Fruit fly (Drosophila melanogaster) whole organism, wandering third instar larva: ENCODE results near the gene CG13601.
A peak's percentile ranks its signal among the peaks of the same experiment; 100 is the strongest.

Source experiments
- br ChIP-seq: fragments of 200-800 bp; sonication (Bioruptor generic); optimal IDR thresholded peaks from 2 replicates; lab custom pipeline; 2016; ENCODE audit warnings: missing biosample characterization, missing genetic modification characterization
- sv ChIP-seq: fragments of 200-800 bp; sonication (Bioruptor generic); optimal IDR thresholded peaks from 3 replicates; lab custom pipeline; 2016; ENCODE audit warnings: missing biosample characterization, missing genetic modification characterization

dm6 chr3R:23927429-23927828 is at the start of gene CG13601:
- TF ChIP-seq br (GFP tag; lab: Kevin White, UChicago), result no peak
- TF ChIP-seq sv, result peak; percentile 16
